Fruit fly (Drosophila melanogaster) whole organism, embryonic: Measurements from ENCODE around the gene DopEcR.

Source experiments
- Atf-2 ChIP-seq: fragments of 200-800 bp; sonication (Bioruptor generic); optimal IDR thresholded peaks from 2 replicates; lab custom pipeline; 2016; ENCODE audit warnings: missing biosample characterization, missing genetic modification characterization
- Blimp-1 ChIP-seq: fragments of 200-800 bp; sonication (Bioruptor generic); optimal IDR thresholded peaks from 3 replicates; lab custom pipeline; 2018; ENCODE audit warnings: missing biosample characterization, missing genetic modification characterization, mild to moderate bottlenecking, moderate library complexity, missing genetic modification reagents
- CG10321 ChIP-seq: fragments of 200-800 bp; sonication (Bioruptor generic); IDR thresholded peaks from 2 replicates; pipeline ENCODE4 v1.3.6; 2022; ENCODE audit warnings: missing biosample characterization, missing genetic modification characterization
- CG11085 ChIP-seq: fragments of 200-800 bp; sonication (Bioruptor generic); IDR thresholded peaks from 2 replicates; pipeline ENCODE4 v1.3.6; 2022; ENCODE audit warnings: missing biosample characterization, missing genetic modification characterization
- CG11093 ChIP-seq: fragments of 200-800 bp; sonication (Bioruptor generic); IDR thresholded peaks from 3 replicates; pipeline ENCODE4 v1.3.6; 2022; ENCODE audit warnings: missing biosample characterization, missing genetic modification characterization
- CG12219 ChIP-seq: fragments of 200-800 bp; sonication (Bioruptor generic); optimal IDR thresholded peaks from 3 replicates; lab custom pipeline; 2018; ENCODE audit warnings: missing biosample characterization, mild to moderate bottlenecking, missing genetic modification characterization
- CG14860 ChIP-seq: fragments of 200-800 bp; sonication (Bioruptor generic); IDR thresholded peaks from 3 replicates; pipeline ENCODE4 v1.3.6; 2022; ENCODE audit warnings: missing biosample characterization, missing genetic modification characterization; ENCODE audit not compliant: partially characterized antibody
- CG15601 ChIP-seq: fragments of 200-800 bp; sonication (Bioruptor generic); optimal IDR thresholded peaks from 3 replicates; lab custom pipeline; 2019; ENCODE audit warnings: missing biosample characterization, mild to moderate bottlenecking, missing genetic modification characterization, moderate library complexity
- CG16779 ChIP-seq: fragments of 200-800 bp; sonication (Bioruptor generic); IDR thresholded peaks from 2 replicates; pipeline ENCODE4 v1.3.6; 2022; ENCODE audit warnings: missing biosample characterization, missing genetic modification characterization
- CG2116 ChIP-seq: fragments of 200-800 bp; sonication (Bioruptor generic); optimal IDR thresholded peaks from 3 replicates; lab custom pipeline; 2018; ENCODE audit warnings: missing biosample characterization, mild to moderate bottlenecking, missing genetic modification characterization
- CG2199 ChIP-seq: fragments of 200-800 bp; sonication (Bioruptor generic); IDR thresholded peaks from 3 replicates; pipeline ENCODE4 v1.3.6; 2022; ENCODE audit warnings: missing biosample characterization, missing genetic modification characterization
- CG2712 ChIP-seq: fragments of 200-800 bp; optimal IDR thresholded peaks from 3 replicates; lab custom pipeline; 2019; ENCODE audit warnings: missing biosample characterization, mild to moderate bottlenecking, missing genetic modification characterization, moderate library complexity
- CG34224 ChIP-seq: fragments of 200-800 bp; sonication (Bioruptor generic); IDR thresholded peaks from 3 replicates; pipeline ENCODE4 v1.3.6; 2022; ENCODE audit warnings: missing biosample characterization, missing genetic modification characterization; ENCODE audit not compliant: partially characterized antibody
- CG4360 ChIP-seq: fragments of 200-800 bp; sonication (Bioruptor generic); IDR thresholded peaks from 2 replicates; pipeline ENCODE4 v1.3.6; 2022; ENCODE audit warnings: missing biosample characterization, missing genetic modification characterization
- CG8089 ChIP-seq: fragments of 200-800 bp; sonication (Bioruptor generic); optimal IDR thresholded peaks from 3 replicates; lab custom pipeline; 2016; ENCODE audit warnings: missing biosample characterization, missing genetic modification characterization
- CG9609 ChIP-seq: fragments of 200-800 bp; sonication (Bioruptor generic); optimal IDR thresholded peaks from 3 replicates; lab custom pipeline; 2016; ENCODE audit warnings: missing biosample characterization, missing genetic modification characterization
- Chrac-16 ChIP-seq: fragments of 200-800 bp; sonication (Bioruptor generic); optimal IDR thresholded peaks from 3 replicates; lab custom pipeline; 2016; ENCODE audit warnings: missing biosample characterization, missing genetic modification characterization
- CkIIα-i1 ChIP-seq: fragments of 200-800 bp; sonication (Bioruptor generic); IDR thresholded peaks from 2 replicates; pipeline ENCODE4 v1.3.6; 2022; ENCODE audit warnings: missing biosample characterization, missing genetic modification characterization
- Dek ChIP-seq: fragments of 200-800 bp; sonication (Bioruptor generic); optimal IDR thresholded peaks from 3 replicates; lab custom pipeline; 2019; ENCODE audit warnings: missing biosample characterization, mild to moderate bottlenecking, missing genetic modification characterization, moderate library complexity
- Dll ChIP-seq: fragments of 200-800 bp; sonication (Bioruptor generic); IDR thresholded peaks from 4 replicates; pipeline ENCODE4 v1.3.6; 2022; ENCODE audit warnings: missing biosample characterization, missing genetic modification characterization; ENCODE audit not compliant: partially characterized antibody
- Fer1 ChIP-seq: fragments of 200-800 bp; sonication (Bioruptor generic); optimal IDR thresholded peaks from 2 replicates; lab custom pipeline; 2017; ENCODE audit warnings: missing biosample characterization, mild to moderate bottlenecking, missing genetic modification characterization
- Fer2 ChIP-seq: fragments of 200-800 bp; sonication (Bioruptor generic); optimal IDR thresholded peaks from 2 replicates; lab custom pipeline; 2018; ENCODE audit warnings: missing biosample characterization, mild to moderate bottlenecking, missing genetic modification characterization, moderate library complexity
- Fer3 ChIP-seq: fragments of 200-800 bp; sonication (Bioruptor generic); optimal IDR thresholded peaks from 2 replicates; lab custom pipeline; 2018; ENCODE audit warnings: missing biosample characterization, mild to moderate bottlenecking, missing genetic modification characterization, moderate library complexity
- HLH4C ChIP-seq: fragments of 200-800 bp; sonication (Bioruptor generic); IDR thresholded peaks from 3 replicates; pipeline ENCODE4 v1.3.6; 2022; ENCODE audit warnings: missing biosample characterization, missing genetic modification characterization; ENCODE audit not compliant: partially characterized antibody
- Hand ChIP-seq: fragments of 200-800 bp; sonication (Bioruptor generic); optimal IDR thresholded peaks from 2 replicates; lab custom pipeline; 2017; ENCODE audit warnings: mild to moderate bottlenecking, missing biosample characterization, missing genetic modification reagents, missing genetic modification characterization
- HmgZ ChIP-seq: fragments of 200-800 bp; sonication (Bioruptor generic); optimal IDR thresholded peaks from 2 replicates; lab custom pipeline; 2018; ENCODE audit warnings: missing biosample characterization, mild to moderate bottlenecking, missing genetic modification characterization
- Hmr ChIP-seq: fragments of 200-800 bp; sonication (Bioruptor generic); optimal IDR thresholded peaks from 3 replicates; lab custom pipeline; 2017; ENCODE audit warnings: mild to moderate bottlenecking, missing biosample characterization, missing genetic modification reagents, missing genetic modification characterization
- Hr3 ChIP-seq: fragments of 200-800 bp; sonication (Bioruptor generic); optimal IDR thresholded peaks from 3 replicates; lab custom pipeline; 2016; ENCODE audit warnings: missing biosample characterization, missing genetic modification characterization
- Lpt ChIP-seq: fragments of >200 bp; optimal IDR thresholded peaks from 2 replicates; lab custom pipeline; 2018; ENCODE audit warnings: missing biosample characterization, missing genetic modification characterization
- Meics ChIP-seq: fragments of 200-800 bp; sonication (Bioruptor generic); optimal IDR thresholded peaks from 2 replicates; lab custom pipeline; 2017; ENCODE audit warnings: missing biosample characterization, mild to moderate bottlenecking, missing genetic modification characterization
- Nf-YC ChIP-seq: fragments of 200-800 bp; optimal IDR thresholded peaks from 3 replicates; lab custom pipeline; 2019; ENCODE audit warnings: missing biosample characterization, mild to moderate bottlenecking, missing genetic modification characterization, moderate library complexity
- Usf ChIP-seq: fragments of 200-800 bp; sonication (Bioruptor generic); optimal IDR thresholded peaks from 2 replicates; lab custom pipeline; 2017; ENCODE audit warnings: missing genotype, missing biosample characterization, missing genetic modification characterization
- aop ChIP-seq: fragments of 200-800 bp; sonication (Bioruptor generic); IDR thresholded peaks from 2 replicates; pipeline ENCODE4 v1.3.6; 2022; ENCODE audit warnings: missing biosample characterization, missing genetic modification characterization
- bbx ChIP-seq: fragments of 200-800 bp; sonication (Bioruptor generic); IDR thresholded peaks from 2 replicates; pipeline ENCODE4 v1.3.6; 2022; ENCODE audit warnings: missing biosample characterization, missing genetic modification characterization; ENCODE audit not compliant: partially characterized antibody
- bsh ChIP-seq, 2 experiments: fragments of 200-800 bp; sonication (Bioruptor generic); optimal IDR thresholded peaks; 2 replicates each; lab custom pipeline; 2017 to 2018; ENCODE audit warnings: mild to moderate bottlenecking in 2 of 2, missing biosample characterization in 2 of 2, missing genetic modification characterization in 2 of 2, moderate library complexity in 1 of 2
- da ChIP-seq: fragments of 200-800 bp; sonication (Bioruptor generic); optimal IDR thresholded peaks from 2 replicates; lab custom pipeline; 2016; ENCODE audit warnings: missing biosample characterization, missing genetic modification characterization
- fu2 ChIP-seq: fragments of 200-800 bp; sonication (Bioruptor generic); optimal IDR thresholded peaks from 2 replicates; lab custom pipeline; 2016; ENCODE audit warnings: missing biosample characterization, missing genetic modification characterization
- gro ChIP-seq: fragments of 200-800 bp; sonication (Bioruptor generic); optimal IDR thresholded peaks from 2 replicates; lab custom pipeline; 2016; ENCODE audit warnings: missing biosample characterization, missing genetic modification characterization
- jigr1 ChIP-seq: fragments of 200-800 bp; sonication (Bioruptor generic); IDR thresholded peaks from 3 replicates; pipeline ENCODE4 v1.3.6; 2022; ENCODE audit warnings: missing biosample characterization, missing genetic modification characterization
- kay ChIP-seq: fragments of 200-800 bp; sonication (Bioruptor generic); optimal IDR thresholded peaks from 2 replicates; lab custom pipeline; 2016; ENCODE audit warnings: missing biosample characterization, missing genetic modification characterization
- lov ChIP-seq, 2 experiments: fragments of 200-800 bp in 1 of 2; fragments of >200 bp in 1 of 2; sonication (Bioruptor generic) in 1 of 2; IDR thresholded peaks in 1 of 2; optimal IDR thresholded peaks in 1 of 2; 2 replicates in 1 of 2; 3 replicates in 1 of 2; pipeline versions ENCODE4 v1.3.6 to Lab custom; 2017 to 2022; ENCODE audit warnings: missing biosample characterization in 1 of 2, missing genetic modification characterization in 1 of 2
- nerfin-1 ChIP-seq: fragments of 200-800 bp; sonication (Bioruptor generic); optimal IDR thresholded peaks from 3 replicates; lab custom pipeline; 2019; ENCODE audit warnings: missing biosample characterization, mild to moderate bottlenecking, missing genetic modification characterization, moderate library complexity
- org-1 ChIP-seq: fragments of 200-800 bp; sonication (Bioruptor generic); optimal IDR thresholded peaks from 2 replicates; lab custom pipeline; 2017; ENCODE audit warnings: missing biosample characterization, missing genetic modification characterization
- pb ChIP-seq: fragments of 200-800 bp; sonication (Bioruptor generic); optimal IDR thresholded peaks from 3 replicates; lab custom pipeline; 2016; ENCODE audit warnings: missing biosample characterization, missing genetic modification characterization
- sens ChIP-seq: fragments of 200-800 bp; sonication (Bioruptor generic); peaks from one replicate; lab custom pipeline; 2016; ENCODE audit warnings: missing biosample characterization, missing genetic modification characterization
- seq ChIP-seq: fragments of 200-800 bp; sonication (Bioruptor generic); IDR thresholded peaks from 2 replicates; pipeline ENCODE4 v1.3.6; 2022; ENCODE audit warnings: missing biosample characterization, missing genetic modification characterization
- sna ChIP-seq: fragments of 200-800 bp; sonication (Bioruptor generic); IDR thresholded peaks from 2 replicates; pipeline ENCODE4 v1.3.6; 2022; ENCODE audit warnings: missing biosample characterization, missing genetic modification characterization; ENCODE audit not compliant: partially characterized antibody
- vvl ChIP-seq: fragments of 200-800 bp; sonication (Bioruptor generic); IDR thresholded peaks from 2 replicates; pipeline ENCODE4 v1.3.6; 2022; ENCODE audit warnings: missing biosample characterization, missing genetic modification characterization
- wdn ChIP-seq: fragments of 200-800 bp; sonication (Bioruptor generic); IDR thresholded peaks from 2 replicates; pipeline ENCODE4 v1.3.6; 2022; ENCODE audit warnings: missing biosample characterization, missing genetic modification characterization
- zen ChIP-seq: fragments of 200-800 bp; sonication (Bioruptor generic); optimal IDR thresholded peaks from 3 replicates; lab custom pipeline; 2018; ENCODE audit warnings: missing biosample characterization, mild to moderate bottlenecking, missing genetic modification characterization, moderate library complexity

The DopEcR gene

DNA sequence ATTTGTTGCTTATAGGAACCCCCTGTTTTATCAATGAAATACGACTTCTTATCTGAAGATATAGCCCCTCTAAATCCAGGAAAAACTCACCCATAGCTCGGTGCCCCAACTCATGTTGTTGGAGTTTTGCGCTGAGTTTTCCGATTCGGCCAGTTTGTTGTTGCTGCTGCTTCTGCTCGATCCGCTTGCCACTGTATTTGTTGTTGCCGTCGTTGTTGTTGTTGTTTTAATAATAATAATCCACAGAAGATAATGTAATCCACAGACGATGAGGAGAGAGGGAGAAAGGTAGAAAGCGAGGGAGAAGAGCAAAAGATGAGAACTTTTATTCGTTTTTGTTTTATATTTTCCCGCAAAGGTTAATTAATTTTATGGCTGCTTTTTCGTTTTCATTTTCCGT, 17.2 kb downstream of the DopEcR start:
- TF ChIP-seq Blimp-1 (GFP tag; lab: Kevin White, UChicago) (peak; percentile 44), CG2199 (peak; percentile 45; the same call in 2 of the 3 replicates), sens (GFP tag; lab: Kevin White, UChicago) (peak; percentile 41), bsh (GFP tag; optimal IDR thresholded peaks at IDR 0.05; lab: Kevin White, UChicago) (no peak), CG11093 (GFP tag; lab: Robert Waterston, UW) (no peak), CkIIα-i1 (GFP tag; lab: Robert Waterston, UW) (no peak), CG4360 (peak; percentile 93), Hmr (GFP tag; lab: Kevin White, UChicago) (no peak)

DNA sequence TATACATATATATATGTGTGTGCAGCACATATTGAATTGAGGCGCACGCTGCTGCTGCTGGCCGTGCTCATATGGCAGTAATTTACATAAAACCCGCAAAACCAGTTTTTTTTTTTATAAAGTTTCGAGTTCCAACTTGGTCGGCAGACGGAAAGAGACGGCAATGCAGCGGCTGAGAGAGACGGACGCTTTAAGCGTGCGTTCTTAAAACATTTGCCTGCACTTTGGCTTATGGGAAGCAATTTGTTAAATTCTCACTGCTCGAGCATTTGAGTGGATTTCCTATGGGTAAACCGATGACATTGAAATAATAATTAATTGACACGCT, 19.8 kb downstream of the DopEcR start:
- TF ChIP-seq vvl (GFP tag; lab: Robert Waterston, UW): peak; percentile 77
- no peak for TF ChIP-seq CG11085 (GFP tag; lab: Robert Waterston, UW)
- no peak for TF ChIP-seq CG9609
- no peak for TF ChIP-seq aop
- TF ChIP-seq CG12219 (GFP tag; lab: Kevin White, UChicago): no peak
- no peak for TF ChIP-seq CG16779 (GFP tag; lab: Robert Waterston, UW)
- TF ChIP-seq zen: no peak
- no peak for TF ChIP-seq Hr3 (GFP tag; lab: Kevin White, UChicago)
- TF ChIP-seq Fer1 (GFP tag; lab: Kevin White, UChicago): no peak
- no peak for TF ChIP-seq CG15601 (tag; lab: Kevin White, UChicago)
- TF ChIP-seq HLH4C (GFP tag; lab: Robert Waterston, UW): no peak
- TF ChIP-seq lov (optimal IDR thresholded peaks at IDR 0.05; lab: Kevin White, UChicago): no peak
- no peak for TF ChIP-seq lov (GFP tag; IDR thresholded peaks at IDR 0.05; lab: Robert Waterston, UW)
- TF ChIP-seq Fer3 (tag; lab: Kevin White, UChicago): no peak
- no peak for TF ChIP-seq Meics
- peak; percentile 1 for TF ChIP-seq Nf-YC (tag; lab: Kevin White, UChicago)
- no peak for TF ChIP-seq Chrac-16 (GFP tag; lab: Kevin White, UChicago)
- 0 out of 3 replicates have a peak, but pooled peaks have one; percentile 2 for TF ChIP-seq CG34224
- no peak for TF ChIP-seq Hand (GFP tag; lab: Kevin White, UChicago)
- TF ChIP-seq wdn (GFP tag; lab: Robert Waterston, UW): no peak
- TF ChIP-seq pb (GFP tag; lab: Kevin White, UChicago): no peak
- TF ChIP-seq bbx (GFP tag; lab: Robert Waterston, UW): peak; percentile 24; the same call in 1 of the 2 replicates
- TF ChIP-seq Usf (GFP tag; lab: Kevin White, UChicago): no peak
- no peak for TF ChIP-seq CG14860 (GFP tag; lab: Robert Waterston, UW)
- peak; percentile 81 for TF ChIP-seq CG10321 (GFP tag; lab: Robert Waterston, UW)
- no peak for TF ChIP-seq CG2116
- no peak for TF ChIP-seq Dek (tag; lab: Kevin White, UChicago)
- peak; percentile 2 for TF ChIP-seq nerfin-1 (tag; lab: Kevin White, UChicago)
- no peak for TF ChIP-seq fu2 (GFP tag; lab: Kevin White, UChicago)
- no peak for TF ChIP-seq Fer2 (tag; lab: Kevin White, UChicago)
- no peak for TF ChIP-seq da
- TF ChIP-seq CG2712 (tag; lab: Kevin White, UChicago): no peak
- TF ChIP-seq CG8089 (GFP tag; lab: Kevin White, UChicago): no peak
- no peak for TF ChIP-seq org-1 (GFP tag; lab: Kevin White, UChicago)
- no peak for TF ChIP-seq gro
- TF ChIP-seq sna (GFP tag; lab: Robert Waterston, UW): no peak
- TF ChIP-seq seq (GFP tag; lab: Robert Waterston, UW): no peak
- 0 out of 3 replicates have a peak, but pooled peaks have one; percentile 68 for TF ChIP-seq CG2199
- TF ChIP-seq HmgZ (tag; lab: Kevin White, UChicago): no peak
- TF ChIP-seq Dll (GFP tag; lab: Robert Waterston, UW): no peak
- TF ChIP-seq jigr1: no peak
- no peak for TF ChIP-seq Atf-2 (GFP tag; lab: Kevin White, UChicago)
- no peak for TF ChIP-seq Lpt (GFP tag; lab: Kevin White, UChicago)
- no peak for TF ChIP-seq kay (GFP tag; lab: Kevin White, UChicago)
